Worm (Caenorhabditis elegans) whole organism, L1 larva: ENCODE data around the gene pat-12.
A peak's percentile ranks its signal among the peaks of the same experiment; 100 is the strongest.

Source experiments
- nhr-19 ChIP-seq: fragments of 200-800 bp; sonication (Bioruptor generic); conservative IDR thresholded peaks from 2 replicates; pipeline ENCODE4 v1.3.6; 2022; ENCODE audit warnings: missing genetic modification characterization, missing compliant biosample characterization
- nhr-28 ChIP-seq: fragments of 150-350 bp; optimal IDR thresholded peaks from 2 replicates; lab custom pipeline; 2014; ENCODE audit warnings: missing biosample characterization, missing genetic modification characterization
- skn-1 ChIP-seq: fragments of 150-350 bp; optimal IDR thresholded peaks from 2 replicates; lab custom pipeline; 2014; ENCODE audit warnings: missing biosample characterization, missing genetic modification characterization

- TF ChIP-seq nhr-28 (tag; lab: Kevin White, UChicago) (no peak), skn-1 (peak; percentile 85), nhr-19 (GFP tag; lab: Robert Waterston, UW) (peak; percentile 55)
These were observed 31.1 kb upstream of the pat-12 start, which contains the start of the genes dagl-2 and ppm-1.G for ce11 chrIII:783254-783753.
